Worm (Caenorhabditis elegans) whole organism, early embryonic: ENCODE data around the gene srsy-2.

Experiments used
- F13C5.2 ChIP-seq: sonication (generic microtip); optimal IDR thresholded peaks from 2 replicates; lab custom pipeline; 2017; ENCODE audit warnings: mild to moderate bottlenecking, missing genetic modification characterization, inconsistent platforms, missing compliant biosample characterization
- aly-1 ChIP-seq: sonication (generic microtip); optimal IDR thresholded peaks from 2 replicates; lab custom pipeline; 2016; ENCODE audit warnings: missing genetic modification characterization, missing compliant biosample characterization
- ama-1 ChIP-seq: fragments of 150-350 bp; optimal IDR thresholded peaks from 2 replicates; lab custom pipeline; 2014
- ceh-36 ChIP-seq: sonication (generic microtip); optimal IDR thresholded peaks from 2 replicates; lab custom pipeline; 2016; ENCODE audit warnings: missing genetic modification characterization, inconsistent platforms, missing compliant biosample characterization
- ets-7 ChIP-seq: sonication (generic microtip); optimal IDR thresholded peaks from 2 replicates; lab custom pipeline; 2016; ENCODE audit warnings: missing genotype, missing genetic modification characterization, missing compliant biosample characterization
- flt-1 ChIP-seq: fragments of 200-800 bp; sonication (Bioruptor generic); IDR thresholded peaks from 2 replicates; pipeline ENCODE4 v1.3.6; 2022; ENCODE audit warnings: missing genetic modification characterization, missing compliant biosample characterization
- hmg-4 ChIP-seq: fragments of 200-800 bp; sonication (Bioruptor generic); optimal IDR thresholded peaks from 2 replicates; lab custom pipeline; 2018; ENCODE audit warnings: mild to moderate bottlenecking, missing genetic modification characterization, missing compliant biosample characterization
- scrt-1 ChIP-seq: fragments of 200-800 bp; sonication (Bioruptor generic); IDR thresholded peaks from 2 replicates; pipeline ENCODE4 v1.3.6; 2022; ENCODE audit warnings: missing genetic modification characterization, missing compliant biosample characterization
- tbx-37 ChIP-seq: fragments of 200-800 bp; sonication (Bioruptor generic); conservative IDR thresholded peaks from 2 replicates; pipeline ENCODE4 v1.3.6; 2022; ENCODE audit warnings: missing genetic modification reagents, missing genetic modification characterization, missing compliant biosample characterization
- tra-4 ChIP-seq: sonication (generic microtip); optimal IDR thresholded peaks from 2 replicates; lab custom pipeline; 2017; ENCODE audit warnings: missing genetic modification characterization, missing compliant biosample characterization

DNA sequence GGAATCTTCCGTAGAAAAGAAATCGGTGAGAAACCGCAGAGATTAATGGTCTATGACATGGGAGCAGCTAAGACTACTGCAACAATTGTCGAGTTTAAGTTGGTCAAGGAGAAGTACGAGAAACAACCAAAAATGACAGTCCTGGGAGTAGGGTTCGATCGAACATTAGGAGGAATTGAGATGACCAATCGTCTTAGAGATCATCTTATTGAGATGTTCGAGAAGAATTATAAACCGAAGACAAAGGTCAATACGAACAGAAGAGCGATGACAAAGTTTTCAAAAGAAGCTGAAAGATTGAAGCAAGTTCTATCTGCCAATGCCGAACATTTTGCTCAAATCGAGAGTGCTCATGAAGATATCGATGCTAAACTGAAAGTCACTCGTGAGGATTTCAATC lies 21.1 kb upstream of the srsy-2 start:
- TF ChIP-seq ceh-36 (tag; lab: Kevin White, UChicago) (no peak), hmg-4 (no peak), scrt-1 (no peak), ama-1 (no peak), ets-7 (tag; lab: Kevin White, UChicago) (no peak), tra-4 (tag; lab: Kevin White, UChicago) (no peak), tbx-37 (GFP tag; lab: Robert Waterston, UW) (no peak), flt-1 (GFP tag; lab: Robert Waterston, UW) (no peak), F13C5.2 (tag; lab: Kevin White, UChicago) (no peak), aly-1 (tag; lab: Kevin White, UChicago) (no peak)
